Worm (Caenorhabditis elegans) whole organism, mixed stage, embryonic: ENCODE data around the gene F40F8.1.

Experiments used
- M03D4.4 ChIP-seq: sonication (generic microtip); optimal IDR thresholded peaks from 2 replicates; lab custom pipeline; 2017; ENCODE audit warnings: mild to moderate bottlenecking, missing genetic modification characterization, missing compliant biosample characterization
- bed-3 ChIP-seq: fragments of 200-800 bp; sonication (Bioruptor generic); optimal IDR thresholded peaks from 3 replicates; lab custom pipeline; 2018; ENCODE audit warnings: mild to moderate bottlenecking, missing genetic modification characterization, moderate library complexity, missing compliant biosample characterization
- blmp-1 ChIP-seq: fragments of 150-350 bp; optimal IDR thresholded peaks from 2 replicates; lab custom pipeline; 2014; ENCODE audit warnings: missing biosample characterization, missing genetic modification characterization
- ceh-39 ChIP-seq: fragments of 150-350 bp; optimal IDR thresholded peaks from 2 replicates; lab custom pipeline; 2014; ENCODE audit warnings: missing biosample characterization, missing genetic modification characterization
- ceh-43 ChIP-seq: fragments of 200-800 bp; sonication (Bioruptor generic); optimal IDR thresholded peaks from 2 replicates; lab custom pipeline; 2018; ENCODE audit warnings: mild to moderate bottlenecking, missing genetic modification characterization, moderate library complexity, missing compliant biosample characterization
- ceh-83 ChIP-seq: fragments of 200-800 bp; sonication (Bioruptor generic); optimal IDR thresholded peaks from 2 replicates; lab custom pipeline; 2018; ENCODE audit warnings: mild to moderate bottlenecking, missing genetic modification characterization, missing compliant biosample characterization
- ces-1 ChIP-seq: fragments of 150-350 bp; optimal IDR thresholded peaks from 2 replicates; lab custom pipeline; 2014; ENCODE audit warnings: missing biosample characterization, missing genetic modification reagents, missing genetic modification characterization
- cnd-1 ChIP-seq: fragments of 200-800 bp; sonication (Bioruptor generic); optimal IDR thresholded peaks from 2 replicates; lab custom pipeline; 2018; ENCODE audit warnings: mild to moderate bottlenecking, missing genetic modification characterization, missing compliant biosample characterization
- drap-1 ChIP-seq: fragments of 200-800 bp; sonication (Bioruptor generic); optimal IDR thresholded peaks from 3 replicates; lab custom pipeline; 2018; ENCODE audit warnings: mild to moderate bottlenecking, missing genetic modification characterization, missing compliant biosample characterization
- elt-1 ChIP-seq: sonication (generic microtip); optimal IDR thresholded peaks from 2 replicates; lab custom pipeline; 2017; ENCODE audit warnings: missing genetic modification characterization, mild to moderate bottlenecking, missing compliant biosample characterization, antibody characterized with exemption, moderate library complexity, borderline replicate concordance; ENCODE audit not compliant: insufficient read depth
- elt-3 ChIP-seq: fragments of 150-350 bp; optimal IDR thresholded peaks from 2 replicates; lab custom pipeline; 2014; ENCODE audit warnings: missing biosample characterization, missing genetic modification characterization
- flh-1 ChIP-seq: fragments of 200-800 bp; sonication (Bioruptor generic); optimal IDR thresholded peaks from 2 replicates; lab custom pipeline; 2018; ENCODE audit warnings: mild to moderate bottlenecking, missing genetic modification characterization, moderate library complexity, missing compliant biosample characterization
- ham-2 ChIP-seq: fragments of 200-800 bp; sonication (Bioruptor generic); optimal IDR thresholded peaks from 2 replicates; lab custom pipeline; 2018; ENCODE audit warnings: mild to moderate bottlenecking, missing genetic modification characterization, missing compliant biosample characterization
- hlh-1 ChIP-seq: fragments of 150-350 bp; optimal IDR thresholded peaks from 2 replicates; lab custom pipeline; 2014; ENCODE audit warnings: missing biosample characterization, missing genetic modification reagents, missing genetic modification characterization
- lin-13 ChIP-seq: fragments of 150-350 bp; optimal IDR thresholded peaks from 2 replicates; lab custom pipeline; 2014; ENCODE audit warnings: missing biosample characterization, missing genetic modification characterization
- lin-32 ChIP-seq: fragments of 200-800 bp; sonication (Bioruptor generic); optimal IDR thresholded peaks from 2 replicates; lab custom pipeline; 2018; ENCODE audit warnings: mild to moderate bottlenecking, missing genetic modification characterization, missing compliant biosample characterization
- lsy-2 ChIP-seq: fragments of 150-350 bp; optimal IDR thresholded peaks from 2 replicates; lab custom pipeline; 2014; ENCODE audit warnings: missing biosample characterization, missing genetic modification characterization
- mab-5 ChIP-seq: fragments of 150-350 bp; optimal IDR thresholded peaks from 2 replicates; lab custom pipeline; 2014; ENCODE audit warnings: missing biosample characterization, missing genetic modification characterization
- mep-1 ChIP-seq: fragments of 150-350 bp; optimal IDR thresholded peaks from 2 replicates; lab custom pipeline; 2017; ENCODE audit warnings: missing biosample characterization, missing genetic modification reagents, missing genetic modification characterization, inconsistent platforms
- mls-2 ChIP-seq: sonication (generic microtip); optimal IDR thresholded peaks from 2 replicates; lab custom pipeline; 2016; ENCODE audit warnings: mild to moderate bottlenecking, missing genetic modification characterization, moderate library complexity, missing compliant biosample characterization
- nhr-12 ChIP-seq: fragments of 150-350 bp; optimal IDR thresholded peaks from 2 replicates; lab custom pipeline; 2014; ENCODE audit warnings: missing biosample characterization, missing genetic modification characterization
- nhr-2 ChIP-seq: fragments of 150-350 bp; optimal IDR thresholded peaks from 2 replicates; lab custom pipeline; 2014; ENCODE audit warnings: missing biosample characterization, missing genetic modification characterization
- nhr-237 ChIP-seq: fragments of 150-350 bp; optimal IDR thresholded peaks from 2 replicates; lab custom pipeline; 2014; ENCODE audit warnings: missing biosample characterization, missing genetic modification characterization
- nhr-28 ChIP-seq: fragments of 150-350 bp; optimal IDR thresholded peaks from 2 replicates; lab custom pipeline; 2014; ENCODE audit warnings: missing biosample characterization, missing genetic modification characterization
- nhr-76 ChIP-seq: sonication (generic microtip); optimal IDR thresholded peaks from 2 replicates; lab custom pipeline; 2017; ENCODE audit warnings: missing biosample characterization, missing genetic modification characterization
- pha-4 ChIP-seq: fragments of 150-350 bp; optimal IDR thresholded peaks from 2 replicates; lab custom pipeline; 2018; ENCODE audit warnings: missing biosample characterization, missing genetic modification reagents, missing genetic modification characterization
- sem-2 ChIP-seq: fragments of 200-800 bp; sonication (Bioruptor generic); optimal IDR thresholded peaks from 2 replicates; lab custom pipeline; 2018; ENCODE audit warnings: mild to moderate bottlenecking, missing genetic modification characterization, missing compliant biosample characterization
- snpc-4 ChIP-seq: fragments of 150-350 bp; optimal IDR thresholded peaks from 2 replicates; lab custom pipeline; 2014; ENCODE audit warnings: missing biosample characterization, missing genetic modification characterization
- sptf-1 ChIP-seq: sonication (generic microtip); optimal IDR thresholded peaks from 2 replicates; lab custom pipeline; 2017; ENCODE audit warnings: mild to moderate bottlenecking, missing genetic modification characterization, moderate library complexity, missing compliant biosample characterization
- tbx-8 ChIP-seq: fragments of 200-800 bp; sonication (Bioruptor generic); optimal IDR thresholded peaks from 2 replicates; lab custom pipeline; 2018; ENCODE audit warnings: mild to moderate bottlenecking, missing genetic modification characterization, moderate library complexity, missing compliant biosample characterization
- unc-120 ChIP-seq: sonication (generic microtip); optimal IDR thresholded peaks from 2 replicates; lab custom pipeline; 2017; ENCODE audit warnings: missing genetic modification characterization, missing compliant biosample characterization; ENCODE audit not compliant: poor library complexity, severe bottlenecking
- unc-39 ChIP-seq: fragments of 150-350 bp; optimal IDR thresholded peaks from 2 replicates; lab custom pipeline; 2014; ENCODE audit warnings: missing biosample characterization, missing genetic modification characterization
- unc-62 ChIP-seq: fragments of 150-350 bp; optimal IDR thresholded peaks from 2 replicates; lab custom pipeline; 2014; ENCODE audit warnings: missing biosample characterization, missing genetic modification reagents, missing genetic modification characterization
- zip-8 ChIP-seq: fragments of 150-350 bp; optimal IDR thresholded peaks from 2 replicates; lab custom pipeline; 2014; ENCODE audit warnings: missing biosample characterization, missing genetic modification characterization
- ztf-11 ChIP-seq: fragments of 150-350 bp; optimal IDR thresholded peaks from 2 replicates; lab custom pipeline; 2014; ENCODE audit warnings: missing biosample characterization, missing genetic modification characterization

The F40F8.1 gene

ce11 chrII:11096233-11096632, 31.2 kb upstream of the F40F8.1 start, which contains the start of gene nbs-1:
TSS of gene nbs-1 (minus strand) at chrII:11096478.
- TF ChIP-seq nhr-2 (tag; lab: Kevin White, UChicago) (no peak), unc-39 (tag; lab: Kevin White, UChicago) (no peak), pha-4 (no peak), snpc-4 (tag; lab: Kevin White, UChicago) (no peak), tbx-8 (GFP tag; lab: Kevin White, UChicago) (no peak), unc-120 (tag; lab: Kevin White, UChicago) (no peak), ceh-39 (no peak), ceh-43 (GFP tag; lab: Kevin White, UChicago) (no peak), hlh-1 (tag; lab: Kevin White, UChicago) (no peak), flh-1 (no peak)

DNA sequence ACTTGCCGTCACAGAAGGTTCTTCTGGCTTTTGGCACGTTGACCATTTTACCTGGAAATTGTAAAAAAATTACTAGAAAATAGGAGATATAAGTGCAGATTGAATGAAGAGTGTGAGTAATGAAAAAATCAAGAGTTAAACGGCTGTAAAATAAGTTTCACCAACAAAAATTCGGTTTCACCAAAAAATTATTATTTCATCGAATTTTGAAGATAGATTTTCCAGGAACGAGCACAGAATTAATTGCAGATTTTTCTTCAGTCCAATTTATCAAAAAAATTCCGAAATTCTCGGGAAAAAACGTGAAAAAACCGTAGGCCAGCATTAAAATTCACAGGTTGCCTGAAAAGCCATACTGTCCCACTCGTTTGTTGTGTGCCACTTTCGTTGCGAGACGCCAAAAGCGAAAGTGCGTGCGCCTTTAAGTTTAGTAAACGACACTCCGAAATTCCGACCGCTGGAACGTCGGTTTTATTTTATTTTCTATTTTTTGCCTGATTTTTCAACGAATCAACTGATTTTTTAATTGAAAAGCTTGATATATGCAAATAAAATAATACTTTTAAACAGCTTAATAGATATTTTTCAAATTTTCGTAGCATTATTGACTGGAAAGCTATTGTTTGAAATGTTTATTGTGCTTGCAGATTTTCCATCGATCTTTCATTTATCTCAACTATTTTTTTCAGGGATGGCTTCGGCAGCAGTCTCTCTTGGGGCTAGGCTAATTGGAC, 30.1 kb upstream of the F40F8.1 start, which contains the start of the genes rpl-36.A and nuo-1:
TSS of gene rpl-36.A (minus strand) at position 51 of the 734 bp plus-strand sequence.
TSS of gene nuo-1 (plus strand) at position 684 of the 734 bp plus-strand sequence.
- no peak for TF ChIP-seq sem-2 (GFP tag; lab: Kevin White, UChicago)
- TF ChIP-seq ztf-11 = no peak
- TF ChIP-seq nhr-28 = no peak
- no peak for TF ChIP-seq ceh-43 (GFP tag; lab: Kevin White, UChicago)
- no peak for TF ChIP-seq cnd-1
- TF ChIP-seq unc-120 (tag; lab: Kevin White, UChicago) = peak; percentile 80
- TF ChIP-seq nhr-12 = no peak
- TF ChIP-seq nhr-237 (tag; lab: Kevin White, UChicago) = peak; percentile 94
- TF ChIP-seq ceh-83 (GFP tag; lab: Kevin White, UChicago) = no peak
- TF ChIP-seq lin-32 (GFP tag; lab: Kevin White, UChicago) = no peak
- TF ChIP-seq hlh-1 (tag; lab: Kevin White, UChicago) = peak; percentile 55
- peak; percentile 50 for TF ChIP-seq sptf-1
- no peak for TF ChIP-seq M03D4.4
- peak; percentile 44 for TF ChIP-seq ceh-39
- TF ChIP-seq lsy-2 (tag; lab: Kevin White, UChicago) = peak; percentile 98
- TF ChIP-seq flh-1 = no peak
- TF ChIP-seq mab-5 (tag; lab: Kevin White, UChicago) = no peak
- peak; percentile 93 for TF ChIP-seq mep-1
- TF ChIP-seq tbx-8 (GFP tag; lab: Kevin White, UChicago) = no peak
- peak; percentile 53 for TF ChIP-seq ces-1 (GFP tag; lab: Kevin White, UChicago)
- TF ChIP-seq pha-4 = peak; percentile 73
- peak; percentile 34 for TF ChIP-seq unc-62 (GFP tag; lab: Kevin White, UChicago)
- TF ChIP-seq elt-3 = no peak
- TF ChIP-seq zip-8 (tag; lab: Kevin White, UChicago) = no peak
- peak; percentile 1 for TF ChIP-seq ham-2 (GFP tag; lab: Kevin White, UChicago)
- no peak for TF ChIP-seq snpc-4 (tag; lab: Kevin White, UChicago)
- no peak for TF ChIP-seq elt-1
- no peak for TF ChIP-seq nhr-2 (tag; lab: Kevin White, UChicago)
- peak; percentile 76 for TF ChIP-seq lin-13 (tag; lab: Kevin White, UChicago)
- TF ChIP-seq drap-1 = peak; percentile 4
- TF ChIP-seq bed-3 (GFP tag; lab: Kevin White, UChicago) = no peak
- no peak for TF ChIP-seq mls-2
- TF ChIP-seq blmp-1 = peak; percentile 89
- TF ChIP-seq nhr-76 (tag; lab: Kevin White, UChicago) = no peak
- TF ChIP-seq unc-39 (tag; lab: Kevin White, UChicago) = no peak

ce11 chrII:11099841-11100240, 27.6 kb upstream of the F40F8.1 start, which contains the start of gene C09H10.4:
TSS of gene C09H10.4 (plus strand) at chrII:11100141.
- TF ChIP-seq cnd-1 (no peak), zip-8 (tag; lab: Kevin White, UChicago) (no peak), ceh-39 (no peak), sptf-1 (no peak), lsy-2 (tag; lab: Kevin White, UChicago) (no peak), nhr-76 (tag; lab: Kevin White, UChicago) (no peak), snpc-4 (tag; lab: Kevin White, UChicago) (no peak), tbx-8 (GFP tag; lab: Kevin White, UChicago) (no peak), ham-2 (GFP tag; lab: Kevin White, UChicago) (no peak)
